Fruit fly (Drosophila melanogaster): ENCODE data around the gene PpD3.

The PpD3 gene

dm6 chr3R:9701148-9701703, 46.4 kb upstream of the PpD3 start (continued):
- TF ChIP-seq CG16815 (GFP tag; optimal IDR thresholded peaks at IDR 0.05) (no peak), CTCF (GFP tag; optimal IDR thresholded peaks at IDR 0.05) (no peak), CG3281 (GFP tag; optimal IDR thresholded peaks at IDR 0.05) (peak; percentile 59), CG6254 (GFP tag; optimal IDR thresholded peaks at IDR 0.05) (no peak), sens (GFP tag) (peak; percentile 14), Elba2 (GFP tag; optimal IDR thresholded peaks at IDR 0.05) (no peak), ab (GFP tag; optimal IDR thresholded peaks at IDR 0.05) (no peak), kay (GFP tag; optimal IDR thresholded peaks at IDR 0.05) (peak; percentile 42), CG17568 (GFP tag; optimal IDR thresholded peaks at IDR 0.05) (peak; percentile 41), Dek (tag; optimal IDR thresholded peaks at IDR 0.05) (peak; percentile 12), Atf3 (GFP tag; optimal IDR thresholded peaks at IDR 0.05) (no peak), sqz (GFP tag; optimal IDR thresholded peaks at IDR 0.05) (peak; percentile 1), CG2116 (GFP tag; optimal IDR thresholded peaks at IDR 0.05) (no peak), CG14860 (GFP tag; IDR thresholded peaks at IDR 0.05; ENCODE audit: partially characterized antibody) (no peak), bab2 (GFP tag; optimal IDR thresholded peaks at IDR 0.05) (peak; percentile 32), row (GFP tag; IDR thresholded peaks at IDR 0.05) (no peak), sens-2 (GFP tag; IDR thresholded peaks at IDR 0.05) (no peak), CG18619 (GFP tag; optimal IDR thresholded peaks at IDR 0.05) (no peak), nerfin-2 (GFP tag; IDR thresholded peaks at IDR 0.05; ENCODE audit: partially characterized antibody) (no peak), CG5180 (GFP tag; optimal IDR thresholded peaks at IDR 0.05) (peak; percentile 45), CG18011 (GFP tag; optimal IDR thresholded peaks at IDR 0.05) (no peak), CG17829 (tag; optimal IDR thresholded peaks at IDR 0.05) (no peak), mld (GFP tag; IDR thresholded peaks at IDR 0.05; ENCODE audit: partially characterized antibody) (no peak), CG12219 (GFP tag; optimal IDR thresholded peaks at IDR 0.05) (no peak), CG2202 (tag; optimal IDR thresholded peaks at IDR 0.05) (no peak), CG6791 (GFP tag; IDR thresholded peaks at IDR 0.05; ENCODE audit: partially characterized antibody) (no peak), CG16863 (GFP tag; optimal IDR thresholded peaks at IDR 0.05) (no peak), CG43689 (GFP tag; IDR thresholded peaks at IDR 0.05) (no peak), Eip74EF (GFP tag; optimal IDR thresholded peaks at IDR 0.05) (peak in 1 of 2 experiments; percentile 51), CG11723 (GFP tag; optimal IDR thresholded peaks at IDR 0.05) (no peak), Jarid2 (GFP tag; optimal IDR thresholded peaks at IDR 0.05) (no peak), yki (optimal IDR thresholded peaks at IDR 0.05) (no peak), ranshi (GFP tag; IDR thresholded peaks at IDR 0.05) (no peak), peb (GFP tag; IDR thresholded peaks at IDR 0.05) (no peak), HLH3B (GFP tag; IDR thresholded peaks at IDR 0.05) (no peak), hkb (optimal IDR thresholded peaks at IDR 0.05) (no peak), hkb (GFP tag; IDR thresholded peaks at IDR 0.05) (no peak), CG17328 (GFP tag; IDR thresholded peaks at IDR 0.05) (no peak), Abd-B (GFP tag; optimal IDR thresholded peaks at IDR 0.05) (no peak), pb (GFP tag; optimal IDR thresholded peaks at IDR 0.05) (peak; percentile 9), klu (GFP tag; IDR thresholded peaks at IDR 0.05) (no peak), shn (GFP tag; optimal IDR thresholded peaks at IDR 0.05) (peak; percentile 2), H2.0 (GFP tag; IDR thresholded peaks at IDR 0.05) (no peak), dimm (GFP tag; IDR thresholded peaks at IDR 0.05) (no peak), CG11696 (GFP tag; IDR thresholded peaks at IDR 0.05) (no peak), maf-S (GFP tag; optimal IDR thresholded peaks at IDR 0.05) (no peak), nerfin-1 (tag; optimal IDR thresholded peaks at IDR 0.05) (no peak), ara (GFP tag; IDR thresholded peaks at IDR 0.05) (no peak), nom (GFP tag; optimal IDR thresholded peaks at IDR 0.05) (no peak), Hsf (GFP tag; optimal IDR thresholded peaks at IDR 0.05) (no peak), CG13424 (tag; optimal IDR thresholded peaks at IDR 0.05) (peak; percentile 21), sna (GFP tag; IDR thresholded peaks at IDR 0.05; ENCODE audit: partially characterized antibody) (no peak)

Measured in whole organism, embryonic.